Worm (Caenorhabditis elegans) whole organism, mixed stage, embryonic: ENCODE results near the gene BE10.4.

ENCODE experiments used
- ces-1 ChIP-seq: fragments of 150-350 bp; optimal IDR thresholded peaks from 2 replicates; lab custom pipeline; 2014; ENCODE audit warnings: missing biosample characterization, missing genetic modification reagents, missing genetic modification characterization
- hlh-1 ChIP-seq: fragments of 150-350 bp; optimal IDR thresholded peaks from 2 replicates; lab custom pipeline; 2014; ENCODE audit warnings: missing biosample characterization, missing genetic modification reagents, missing genetic modification characterization
- zip-8 ChIP-seq: fragments of 150-350 bp; optimal IDR thresholded peaks from 2 replicates; lab custom pipeline; 2014; ENCODE audit warnings: missing biosample characterization, missing genetic modification characterization
- ztf-11 ChIP-seq: fragments of 150-350 bp; optimal IDR thresholded peaks from 2 replicates; lab custom pipeline; 2014; ENCODE audit warnings: missing biosample characterization, missing genetic modification characterization

- no peak for TF ChIP-seq hlh-1
- no peak for TF ChIP-seq zip-8
- no peak for TF ChIP-seq ces-1 (GFP tag; lab: Kevin White, UChicago)
- TF ChIP-seq ztf-11 (tag; lab: Kevin White, UChicago): no peak
These were observed 42.1 kb downstream of the BE10.4 start, which contains the start of gene Y37D8A.5 for ce11 chrIII:12855394-12855793.
